Worm (Caenorhabditis elegans) whole organism, L4 larva: Measurements from ENCODE around the gene cest-19.

Source experiments
- Y105C5A.15 ChIP-seq: fragments of 200-800 bp; sonication (Bioruptor generic); IDR thresholded peaks from 2 replicates; pipeline ENCODE4 v1.3.6; 2022; ENCODE audit warnings: missing genetic modification characterization, missing compliant biosample characterization
- Y48G9A.11 ChIP-seq: fragments of 200-800 bp; sonication (Bioruptor generic); IDR thresholded peaks from 2 replicates; pipeline ENCODE4 v1.3.6; 2022; ENCODE audit warnings: missing genetic modification reagents, missing genetic modification characterization, missing compliant biosample characterization
- ZK337.2 ChIP-seq: fragments of 200-800 bp; sonication (Bioruptor generic); IDR thresholded peaks from 2 replicates; pipeline ENCODE4 v1.3.6; 2022; ENCODE audit warnings: missing genetic modification reagents, missing genetic modification characterization, missing compliant biosample characterization
- ZK546.5 ChIP-seq, 2 experiments: sonication (generic microtip); optimal IDR thresholded peaks; 2 replicates each; lab custom pipeline; 2017; ENCODE audit warnings: missing biosample characterization in 2 of 2, missing genetic modification characterization in 2 of 2
- aha-1 ChIP-seq: fragments of 150-350 bp; peaks from one replicate; lab custom pipeline; 2014; ENCODE audit warnings: missing biosample characterization, missing genetic modification characterization
- ceh-28 ChIP-seq: fragments of 150-350 bp; optimal IDR thresholded peaks from 2 replicates; lab custom pipeline; 2014; ENCODE audit warnings: missing biosample characterization, missing genetic modification reagents, missing genetic modification characterization
- ceh-32 ChIP-seq: sonication (generic microtip); optimal IDR thresholded peaks from 2 replicates; lab custom pipeline; 2016; ENCODE audit warnings: mild to moderate bottlenecking, missing genetic modification characterization, missing compliant biosample characterization; ENCODE audit not compliant: poor library complexity
- cey-2 ChIP-seq: sonication (generic microtip); optimal IDR thresholded peaks from 3 replicates; lab custom pipeline; 2017; ENCODE audit warnings: missing genetic modification characterization, mild to moderate bottlenecking, missing compliant biosample characterization, antibody characterized with exemption, borderline replicate concordance; ENCODE audit not compliant: insufficient read depth
- daf-12 ChIP-seq: fragments of 150-350 bp; optimal IDR thresholded peaks from 2 replicates; lab custom pipeline; 2014; ENCODE audit warnings: missing biosample characterization, missing genetic modification reagents, missing genetic modification characterization
- lin-13 ChIP-seq: fragments of 150-350 bp; optimal IDR thresholded peaks from 2 replicates; lab custom pipeline; 2014; ENCODE audit warnings: missing biosample characterization, missing genetic modification reagents, missing genetic modification characterization
- lin-15B ChIP-seq: fragments of 150-350 bp; sonication (generic microtip); optimal IDR thresholded peaks from 3 replicates; lab custom pipeline; 2014; ENCODE audit warnings: missing biosample characterization, missing genetic modification characterization
- mdl-1 ChIP-seq, 2 experiments: fragments of 150-350 bp in 1 of 2; sonication (generic microtip) in 1 of 2; optimal IDR thresholded peaks; 2 replicates each; lab custom pipeline; 2014 to 2017; ENCODE audit warnings: missing biosample characterization in 2 of 2, missing genetic modification characterization in 2 of 2
- mep-1 ChIP-seq: fragments of 150-350 bp; sonication (generic microtip); optimal IDR thresholded peaks from 3 replicates; lab custom pipeline; 2014; ENCODE audit warnings: missing biosample characterization, missing genetic modification characterization
- mxl-3 ChIP-seq: fragments of 200-800 bp; sonication (Bioruptor generic); optimal IDR thresholded peaks from 2 replicates; lab custom pipeline; 2018; ENCODE audit warnings: mild to moderate bottlenecking, missing genetic modification characterization, missing compliant biosample characterization
- nhr-10 ChIP-seq: fragments of 150-350 bp; optimal IDR thresholded peaks from 2 replicates; lab custom pipeline; 2014; ENCODE audit warnings: missing biosample characterization, missing genetic modification characterization
- nhr-102 ChIP-seq: sonication (generic microtip); optimal IDR thresholded peaks from 2 replicates; lab custom pipeline; 2016; ENCODE audit warnings: mild to moderate bottlenecking, missing genetic modification characterization, moderate library complexity, missing compliant biosample characterization
- pha-4 ChIP-seq, 2 experiments: fragments of 150-350 bp in 1 of 2; fragments of 200-800 bp in 1 of 2; sonication (Bioruptor generic) in 1 of 2; IDR thresholded peaks in 1 of 2; optimal IDR thresholded peaks in 1 of 2; 2 replicates each; pipeline versions ENCODE4 v1.3.6 to Lab custom; 2014 to 2022; ENCODE audit warnings: missing genetic modification characterization in 2 of 2, missing genetic modification reagents in 2 of 2, missing biosample characterization in 1 of 2, missing compliant biosample characterization in 1 of 2
- snpc-4 ChIP-seq: fragments of 150-350 bp; optimal IDR thresholded peaks from 2 replicates; lab custom pipeline; 2014; ENCODE audit warnings: missing biosample characterization, missing genetic modification characterization
- tag-97 ChIP-seq: fragments of 200-800 bp; sonication (Bioruptor generic); IDR thresholded peaks from 2 replicates; pipeline ENCODE4 v1.3.6; 2022; ENCODE audit warnings: missing genetic modification characterization, missing compliant biosample characterization
- unc-62 ChIP-seq, 3 experiments: fragments of 150-350 bp in 1 of 3; sonication (generic microtip); optimal IDR thresholded peaks in 2 of 3; peaks in 1 of 3; 1 replicate in 1 of 3; 2 replicates in 2 of 3; lab custom pipeline; 2014 to 2017; ENCODE audit warnings: missing biosample characterization in 3 of 3, missing genetic modification characterization in 3 of 3, missing genetic modification reagents in 3 of 3, missing genotype in 1 of 3
- zfp-2 ChIP-seq: sonication (generic microtip); optimal IDR thresholded peaks from 2 replicates; lab custom pipeline; 2016; ENCODE audit warnings: mild to moderate bottlenecking, missing genetic modification characterization, missing compliant biosample characterization
- zip-2 ChIP-seq: fragments of 150-350 bp; optimal IDR thresholded peaks from 2 replicates; lab custom pipeline; 2014; ENCODE audit warnings: missing biosample characterization, missing genetic modification characterization
- ztf-7 ChIP-seq: fragments of 150-350 bp; optimal IDR thresholded peaks from 2 replicates; lab custom pipeline; 2014; ENCODE audit warnings: missing biosample characterization, missing genetic modification characterization

The cest-19 gene

DNA sequence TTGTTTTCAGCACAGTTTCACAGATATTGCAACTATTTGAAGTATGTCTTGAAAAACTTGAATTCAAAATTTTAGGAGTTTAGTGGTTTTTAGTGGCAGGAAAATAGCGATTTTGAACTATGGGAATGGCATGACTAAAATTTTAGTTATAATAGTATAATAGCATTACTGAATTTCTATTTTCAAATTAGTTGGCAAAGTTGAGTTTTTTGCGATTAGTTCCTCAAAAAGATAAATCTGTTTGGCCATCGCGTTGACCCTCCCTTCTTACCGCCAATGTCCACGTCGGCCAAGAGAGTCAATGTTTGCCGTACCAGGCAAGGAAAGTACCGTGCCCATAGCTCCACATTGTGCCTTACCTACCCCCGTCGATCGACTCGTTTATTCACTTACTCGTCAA lies 44.4 kb downstream of the cest-19 start, which contains the start of gene ugt-57:
ugt-57 (plus strand) TSS at position 301 of the 400 bp plus-strand sequence.
- TF ChIP-seq mxl-3 (GFP tag; lab: Kevin White, UChicago) (no peak), cey-2 (no peak), unc-62 (GFP tag; optimal IDR thresholded peaks at IDR 0.05 in 1 of 2; lab: Kevin White, UChicago) (no peak), unc-62 (tag; optimal IDR thresholded peaks at IDR 0.05; lab: Kevin White, UChicago) (no peak), mep-1 (tag; lab: Kevin White, UChicago) (no peak), Y48G9A.11 (GFP tag; lab: Robert Waterston, UW) (no peak), pha-4 (GFP tag; IDR thresholded peaks at IDR 0.05; lab: Robert Waterston, UW) (no peak), pha-4 (tag; optimal IDR thresholded peaks at IDR 0.05; lab: Kevin White, UChicago) (no peak), ztf-7 (no peak), lin-13 (GFP tag; lab: Kevin White, UChicago) (no peak), daf-12 (tag; lab: Kevin White, UChicago) (no peak), ZK546.5 (tag; optimal IDR thresholded peaks at IDR 0.05; lab: Kevin White, UChicago) (no peak), mdl-1 (tag; optimal IDR thresholded peaks at IDR 0.05; lab: Kevin White, UChicago) (no peak), ZK337.2 (GFP tag; lab: Robert Waterston, UW) (no peak), nhr-102 (no peak), Y105C5A.15 (GFP tag; lab: Robert Waterston, UW) (no peak)

DNA sequence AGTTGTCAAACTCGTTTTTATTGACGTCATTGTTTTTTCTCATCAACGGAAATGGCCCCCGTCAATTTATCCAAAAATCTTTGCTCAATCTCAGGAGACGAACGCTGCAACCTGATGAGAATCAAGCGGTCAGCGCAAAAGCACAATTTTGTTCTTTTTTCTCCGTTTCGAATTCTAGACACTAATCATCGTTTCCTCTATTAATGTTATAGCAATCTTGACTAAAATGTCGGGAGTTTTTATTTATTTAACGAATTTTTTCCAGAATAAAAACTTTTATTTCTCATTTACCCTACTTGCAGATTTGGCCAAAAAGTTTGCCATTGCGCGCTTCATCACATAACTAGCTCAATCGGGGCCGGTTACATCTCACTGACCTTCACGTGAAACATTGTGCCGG lies 46.5 kb downstream of the cest-19 start, which contains the start of gene F01E11.18:
F01E11.18 (plus strand) TSS at position 301 of the 400 bp plus-strand sequence.
- TF ChIP-seq nhr-102 (no peak), snpc-4 (tag; lab: Kevin White, UChicago) (no peak), zfp-2 (no peak), zip-2 (tag; lab: Kevin White, UChicago) (no peak), Y48G9A.11 (GFP tag; lab: Robert Waterston, UW) (no peak), ceh-32 (tag; lab: Kevin White, UChicago) (no peak), tag-97 (GFP tag; lab: Robert Waterston, UW) (no peak), lin-15B (tag; lab: Kevin White, UChicago) (no peak), ceh-28 (tag; lab: Kevin White, UChicago) (no peak)

DNA sequence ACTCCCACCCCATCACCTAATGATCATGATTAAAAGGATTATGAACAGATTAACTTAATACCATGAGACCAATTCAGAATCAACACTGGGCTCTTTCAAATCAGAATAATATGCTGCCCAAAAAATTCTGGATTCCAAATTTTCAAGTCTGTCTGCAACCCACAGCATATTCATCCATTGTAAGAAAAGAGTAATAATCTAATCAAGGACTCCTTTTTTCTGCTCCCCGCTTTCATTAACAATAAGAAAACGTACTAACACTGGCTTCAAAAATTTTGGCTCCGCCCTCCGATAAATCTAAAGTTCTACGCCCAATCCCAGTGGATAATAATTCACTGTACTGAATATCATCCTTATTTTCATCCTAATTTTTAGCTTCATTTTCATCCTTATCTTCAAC lies 47.6 kb downstream of the cest-19 start:
- no peak for TF ChIP-seq nhr-10 (tag; lab: Kevin White, UChicago)
- peak; percentile 97 for TF ChIP-seq aha-1 (tag; lab: Kevin White, UChicago)
